Fruit fly (Drosophila melanogaster) whole organism, prepupa: Measurements from ENCODE around the gene Cnb.

Experiments used
- Blimp-1 ChIP-seq: fragments of 200-800 bp; sonication (Bioruptor generic); optimal IDR thresholded peaks from 3 replicates; lab custom pipeline; 2017; ENCODE audit warnings: missing biosample characterization, missing genetic modification characterization, mild to moderate bottlenecking, moderate library complexity, missing genetic modification reagents
- CG10631 ChIP-seq: fragments of 200-800 bp; sonication (Bioruptor generic); optimal IDR thresholded peaks from 2 replicates; lab custom pipeline; 2016; ENCODE audit warnings: missing biosample characterization, missing genetic modification characterization
- CG10669 ChIP-seq: fragments of 200-800 bp; sonication (Bioruptor generic); optimal IDR thresholded peaks from 3 replicates; lab custom pipeline; 2018; ENCODE audit warnings: missing biosample characterization, mild to moderate bottlenecking, missing genetic modification characterization, moderate library complexity
- CG11294 ChIP-seq: fragments of 200-800 bp; sonication (Bioruptor generic); IDR thresholded peaks from 2 replicates; pipeline ENCODE4 v1.3.6; 2022; ENCODE audit warnings: missing biosample characterization, missing genetic modification characterization
- CG11762 ChIP-seq: fragments of 200-800 bp; sonication (Bioruptor generic); optimal IDR thresholded peaks from 3 replicates; lab custom pipeline; 2016; ENCODE audit warnings: missing biosample characterization, missing genetic modification characterization; ENCODE audit not compliant: insufficient read depth
- CG15336 ChIP-seq: fragments of 200-800 bp; sonication (Bioruptor generic); IDR thresholded peaks from 2 replicates; pipeline ENCODE4 v1.3.6; 2022; ENCODE audit warnings: missing biosample characterization, missing genetic modification characterization
- CG1621 ChIP-seq: fragments of 200-800 bp; sonication (Bioruptor generic); optimal IDR thresholded peaks from 3 replicates; lab custom pipeline; 2018; ENCODE audit warnings: missing biosample characterization, mild to moderate bottlenecking, missing genetic modification characterization
- CG3032 ChIP-seq: fragments of 200-800 bp; optimal IDR thresholded peaks from 2 replicates; lab custom pipeline; 2019; ENCODE audit warnings: missing biosample characterization, mild to moderate bottlenecking, missing genetic modification characterization, moderate library complexity
- CG31627 ChIP-seq: fragments of 200-800 bp; sonication (Bioruptor generic); optimal IDR thresholded peaks from 3 replicates; lab custom pipeline; 2016; ENCODE audit warnings: missing biosample characterization, missing genetic modification characterization
- CG32006 ChIP-seq: fragments of 200-800 bp; sonication (Bioruptor generic); optimal IDR thresholded peaks from 3 replicates; lab custom pipeline; 2017; ENCODE audit warnings: missing biosample characterization, mild to moderate bottlenecking, missing genetic modification characterization
- CG34406 ChIP-seq: fragments of 200-800 bp; sonication (Bioruptor generic); optimal IDR thresholded peaks from 3 replicates; lab custom pipeline; 2016; ENCODE audit warnings: missing biosample characterization, missing genetic modification characterization
- CG3919 ChIP-seq: fragments of 200-800 bp; sonication (Bioruptor generic); optimal IDR thresholded peaks from 3 replicates; lab custom pipeline; 2016; ENCODE audit warnings: missing biosample characterization, missing genetic modification characterization
- CG4318 ChIP-seq: fragments of 200-800 bp; sonication (Bioruptor generic); optimal IDR thresholded peaks from 3 replicates; lab custom pipeline; 2017; ENCODE audit warnings: missing biosample characterization, mild to moderate bottlenecking, missing genetic modification characterization
- CG6163 ChIP-seq: fragments of 200-800 bp; sonication (Bioruptor generic); IDR thresholded peaks from 3 replicates; pipeline ENCODE4 v1.3.6; 2022; ENCODE audit warnings: missing biosample characterization, missing genetic modification characterization
- CG6808 ChIP-seq: fragments of 200-800 bp; sonication (Bioruptor generic); optimal IDR thresholded peaks from 3 replicates; lab custom pipeline; 2017; ENCODE audit warnings: missing biosample characterization, missing genetic modification characterization, mild to moderate bottlenecking, moderate library complexity, missing genetic modification reagents
- CG6854 ChIP-seq: fragments of 200-800 bp; sonication (Bioruptor generic); optimal IDR thresholded peaks from 2 replicates; lab custom pipeline; 2017; ENCODE audit warnings: missing biosample characterization, mild to moderate bottlenecking, missing genetic modification characterization
- CG7368 ChIP-seq: fragments of 200-800 bp; sonication (Bioruptor generic); optimal IDR thresholded peaks from 3 replicates; lab custom pipeline; 2016; ENCODE audit warnings: missing biosample characterization, missing genetic modification characterization
- CG8319 ChIP-seq: fragments of 200-800 bp; sonication (Bioruptor generic); optimal IDR thresholded peaks from 3 replicates; lab custom pipeline; 2016; ENCODE audit warnings: missing biosample characterization, missing genetic modification characterization
- CG8632 ChIP-seq: fragments of 200-800 bp; sonication (Bioruptor generic); optimal IDR thresholded peaks from 3 replicates; lab custom pipeline; 2016; ENCODE audit warnings: missing biosample characterization, missing genetic modification characterization
- CG9139 ChIP-seq: fragments of 200-800 bp; sonication (Bioruptor generic); optimal IDR thresholded peaks from 3 replicates; lab custom pipeline; 2017; ENCODE audit warnings: missing biosample characterization, mild to moderate bottlenecking, missing genetic modification characterization
- Eip75B ChIP-seq: fragments of 200-800 bp; sonication (Bioruptor generic); optimal IDR thresholded peaks from 3 replicates; lab custom pipeline; 2016; ENCODE audit warnings: missing biosample characterization, missing genetic modification characterization
- Eip78C ChIP-seq: fragments of 200-800 bp; sonication (Bioruptor generic); peaks from one replicate; lab custom pipeline; 2016; ENCODE audit warnings: missing biosample characterization, missing genetic modification characterization
- Eip93F ChIP-seq: fragments of 200-800 bp; sonication (Bioruptor generic); optimal IDR thresholded peaks from 2 replicates; lab custom pipeline; 2016; ENCODE audit warnings: missing biosample characterization, mild to moderate bottlenecking, missing genetic modification characterization
- Ets21C ChIP-seq: fragments of 200-800 bp; sonication (Bioruptor generic); optimal IDR thresholded peaks from 3 replicates; lab custom pipeline; 2016; ENCODE audit warnings: missing biosample characterization, missing genetic modification characterization
- Ets96B ChIP-seq: fragments of 200-800 bp; optimal IDR thresholded peaks from 2 replicates; lab custom pipeline; 2019; ENCODE audit warnings: missing biosample characterization, mild to moderate bottlenecking, missing genetic modification characterization, moderate library complexity
- Hr39 ChIP-seq: fragments of 200-800 bp; sonication (Bioruptor generic); optimal IDR thresholded peaks from 2 replicates; lab custom pipeline; 2016; ENCODE audit warnings: missing biosample characterization, missing genetic modification characterization
- Hr4 ChIP-seq: fragments of 200-800 bp; sonication (Bioruptor generic); optimal IDR thresholded peaks from 3 replicates; lab custom pipeline; 2016; ENCODE audit warnings: missing biosample characterization, missing genetic modification characterization
- Lpt ChIP-seq: fragments of 200-800 bp; sonication (Bioruptor generic); optimal IDR thresholded peaks from 3 replicates; lab custom pipeline; 2016; ENCODE audit warnings: missing biosample characterization, missing genetic modification characterization
- Smox ChIP-seq: fragments of 200-800 bp; sonication (Bioruptor generic); optimal IDR thresholded peaks from 3 replicates; lab custom pipeline; 2016; ENCODE audit warnings: missing biosample characterization, missing genetic modification characterization
- Sox14 ChIP-seq: fragments of 200-800 bp; sonication (Bioruptor generic); optimal IDR thresholded peaks from 3 replicates; lab custom pipeline; 2016; ENCODE audit warnings: missing biosample characterization, missing genetic modification characterization
- Sox15 ChIP-seq: fragments of 200-800 bp; sonication (Bioruptor generic); optimal IDR thresholded peaks from 3 replicates; lab custom pipeline; 2016; ENCODE audit warnings: missing biosample characterization, missing genetic modification characterization
- cyc ChIP-seq: fragments of 200-800 bp; sonication (Bioruptor generic); optimal IDR thresholded peaks from 3 replicates; lab custom pipeline; 2016; ENCODE audit warnings: missing biosample characterization, missing genetic modification characterization
- dsx ChIP-seq: fragments of 200-800 bp; optimal IDR thresholded peaks from 3 replicates; lab custom pipeline; 2019; ENCODE audit warnings: missing biosample characterization, mild to moderate bottlenecking, missing genetic modification characterization, moderate library complexity; ENCODE audit not compliant: poor library complexity, severe bottlenecking
- eg ChIP-seq: fragments of 200-800 bp; sonication (Bioruptor generic); IDR thresholded peaks from 3 replicates; pipeline ENCODE4 v1.3.6; 2022; ENCODE audit warnings: missing biosample characterization, missing genetic modification characterization
- fd59A ChIP-seq: fragments of 200-800 bp; sonication (Bioruptor generic); optimal IDR thresholded peaks from 2 replicates; lab custom pipeline; 2017; ENCODE audit warnings: missing biosample characterization, mild to moderate bottlenecking, missing genetic modification characterization, missing genetic modification reagents
- fd85E ChIP-seq: fragments of 200-800 bp; sonication (Bioruptor generic); optimal IDR thresholded peaks from 3 replicates; lab custom pipeline; 2016; ENCODE audit warnings: missing biosample characterization, missing genetic modification characterization
- fkh ChIP-seq: fragments of 200-800 bp; sonication (Bioruptor generic); optimal IDR thresholded peaks from 3 replicates; lab custom pipeline; 2017; ENCODE audit warnings: missing biosample characterization, mild to moderate bottlenecking, missing genetic modification characterization, moderate library complexity
- lz ChIP-seq: fragments of 200-800 bp; sonication (Bioruptor generic); optimal IDR thresholded peaks from 3 replicates; lab custom pipeline; 2016; ENCODE audit warnings: missing biosample characterization, missing genetic modification characterization
- salr ChIP-seq, 2 experiments: fragments of 200-800 bp; sonication (Bioruptor generic); optimal IDR thresholded peaks; 3 replicates each; lab custom pipeline; 2016 to 2018; ENCODE audit warnings: missing biosample characterization in 2 of 2, missing genetic modification characterization in 2 of 2, mild to moderate bottlenecking in 1 of 2
- ss ChIP-seq, 2 experiments: fragments of 200-800 bp; sonication (Bioruptor generic); optimal IDR thresholded peaks; 2 replicates in 1 of 2; 3 replicates in 1 of 2; lab custom pipeline; 2017 to 2018; ENCODE audit warnings: mild to moderate bottlenecking in 2 of 2, missing biosample characterization in 2 of 2, missing genetic modification characterization in 2 of 2, moderate library complexity in 1 of 2
- svp ChIP-seq: fragments of 200-800 bp; sonication (Bioruptor generic); peaks from one replicate; lab custom pipeline; 2016; ENCODE audit warnings: missing biosample characterization, missing genetic modification characterization
- vri ChIP-seq: fragments of 200-800 bp; sonication (Bioruptor generic); optimal IDR thresholded peaks from 3 replicates; lab custom pipeline; 2016; ENCODE audit warnings: missing biosample characterization, mild to moderate bottlenecking, missing genetic modification characterization

Cnb gene

dm6 chr3L:1969539-1970337, 22.4 kb downstream of the Cnb start, which contains the start of gene CG1927 (continued):
- TF ChIP-seq Hr4 (no peak), CG34406 (GFP tag; lab: Kevin White, UChicago) (no peak), lz (GFP tag; lab: Kevin White, UChicago) (no peak), cyc (no peak), Eip78C (peak; percentile 69), salr (GFP tag; optimal IDR thresholded peaks at IDR 0.05; lab: Kevin White, UChicago) (no peak), Lpt (GFP tag; lab: Kevin White, UChicago) (no peak), Ets96B (tag; lab: Kevin White, UChicago) (no peak), fkh (GFP tag; lab: Kevin White, UChicago) (peak; percentile 62), CG32006 (no peak), CG3919 (GFP tag; lab: Kevin White, UChicago) (no peak), CG8319 (GFP tag; lab: Kevin White, UChicago) (no peak), CG15336 (GFP tag; lab: Robert Waterston, UW) (peak; percentile 10; the same call in 1 of the 2 replicates), fd85E (GFP tag; lab: Kevin White, UChicago) (no peak), CG6808 (GFP tag; lab: Kevin White, UChicago) (no peak), CG11294 (GFP tag; lab: Robert Waterston, UW) (no peak), CG31627 (GFP tag; lab: Kevin White, UChicago) (no peak)

- TF ChIP-seq CG3919 (GFP tag; lab: Kevin White, UChicago) (no peak), vri (GFP tag; lab: Kevin White, UChicago) (peak; percentile 68), CG7368 (GFP tag; lab: Kevin White, UChicago) (no peak), svp (GFP tag; lab: Kevin White, UChicago) (peak; percentile 86), Eip78C (peak; percentile 79), CG1621 (tag; lab: Kevin White, UChicago) (peak; percentile 28)
Observed at dm6 chr3L:1971103-1971742, 23.9 kb downstream of the Cnb start, which contains the start of the genes CG11815 and acs. Gene CG11815 (minus strand): TSS chr3L:1971200. Gene acs (plus strand): TSS chr3L:1971638.

DNA sequence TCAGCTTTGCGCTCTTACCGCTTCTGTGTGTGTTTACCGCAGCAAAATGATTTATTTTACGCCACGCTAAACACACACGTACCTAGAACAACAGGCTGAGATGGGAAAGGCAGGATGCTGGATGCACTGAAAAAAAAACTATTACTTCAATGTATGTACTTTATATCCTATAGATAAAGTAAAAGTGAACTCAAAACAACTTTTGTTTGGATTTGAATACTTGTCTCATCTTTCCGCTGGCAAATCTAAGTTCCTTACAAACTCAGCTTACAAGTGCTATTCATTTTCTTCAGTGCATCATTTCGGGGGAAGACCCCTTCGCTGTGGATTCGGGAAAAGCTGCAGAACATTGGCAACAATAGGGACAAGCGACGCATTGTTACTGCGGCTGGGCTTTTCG, 29.4 kb downstream of the Cnb start:
- TF ChIP-seq dsx (GFP tag; lab: Kevin White, UChicago), result peak; percentile 11
- no peak for TF ChIP-seq Smox (GFP tag; lab: Kevin White, UChicago)
- TF ChIP-seq Eip75B (GFP tag; lab: Kevin White, UChicago), result no peak
- no peak for TF ChIP-seq CG31627 (GFP tag; lab: Kevin White, UChicago)
- TF ChIP-seq CG11762 (GFP tag; lab: Kevin White, UChicago), result no peak
- no peak for TF ChIP-seq CG4318 (GFP tag; lab: Kevin White, UChicago)
- TF ChIP-seq CG1621 (tag; lab: Kevin White, UChicago), result no peak
- no peak for TF ChIP-seq CG3919 (GFP tag; lab: Kevin White, UChicago)
- TF ChIP-seq CG15336 (GFP tag; lab: Robert Waterston, UW), result no peak
- no peak for TF ChIP-seq lz (GFP tag; lab: Kevin White, UChicago)
- TF ChIP-seq CG10631 (GFP tag; lab: Kevin White, UChicago), result no peak
- peak; percentile 55 for TF ChIP-seq svp (GFP tag; lab: Kevin White, UChicago)
- TF ChIP-seq CG10669 (GFP tag; lab: Kevin White, UChicago), result no peak
- TF ChIP-seq CG32006, result no peak
- no peak for TF ChIP-seq CG8632
- TF ChIP-seq Ets21C (GFP tag; lab: Kevin White, UChicago), result no peak
- no peak for TF ChIP-seq fd59A (GFP tag; lab: Kevin White, UChicago)
- 0 out of 3 replicates have a peak, but pooled peaks have one; percentile 33 for TF ChIP-seq eg (GFP tag; lab: Robert Waterston, UW)
- TF ChIP-seq CG6163 (GFP tag; lab: Robert Waterston, UW), result no peak
- no peak for TF ChIP-seq fd85E (GFP tag; lab: Kevin White, UChicago)
- no peak for TF ChIP-seq Blimp-1 (GFP tag; lab: Kevin White, UChicago)
- no peak for TF ChIP-seq CG6854 (GFP tag; lab: Kevin White, UChicago)
- TF ChIP-seq Lpt (GFP tag; lab: Kevin White, UChicago), result no peak
- peak; percentile 12 to 43 for TF ChIP-seq ss (GFP tag; optimal IDR thresholded peaks at IDR 0.05; lab: Kevin White, UChicago)
- TF ChIP-seq Hr39 (GFP tag; lab: Kevin White, UChicago), result no peak
- no peak for TF ChIP-seq Hr4
- no peak for TF ChIP-seq CG3032 (tag; lab: Kevin White, UChicago)
- no peak for TF ChIP-seq Sox14
- TF ChIP-seq fkh (GFP tag; lab: Kevin White, UChicago), result no peak
- TF ChIP-seq CG9139, result no peak
- TF ChIP-seq Eip78C, result peak; percentile 73
- TF ChIP-seq Sox15, result no peak
- no peak for TF ChIP-seq Eip93F
